Worm (Caenorhabditis elegans) whole organism, midembryonic: ENCODE measurements around the gene T28A11.18.

ENCODE experiments used
- flt-1 ChIP-seq: fragments of 200-800 bp; sonication (Bioruptor generic); IDR thresholded peaks from 2 replicates; pipeline ENCODE4 v1.3.6; 2022; ENCODE audit warnings: missing genetic modification characterization, missing compliant biosample characterization
- ref-1 ChIP-seq: fragments of 200-800 bp; sonication (Bioruptor generic); conservative IDR thresholded peaks from 2 replicates; pipeline ENCODE4 v1.3.6; 2022; ENCODE audit warnings: missing genetic modification reagents, missing genetic modification characterization, missing compliant biosample characterization
- tab-1 ChIP-seq: fragments of 200-800 bp; sonication (Bioruptor generic); IDR thresholded peaks from 2 replicates; pipeline ENCODE4 v1.3.6; 2022; ENCODE audit warnings: missing genetic modification characterization, missing compliant biosample characterization

DNA sequence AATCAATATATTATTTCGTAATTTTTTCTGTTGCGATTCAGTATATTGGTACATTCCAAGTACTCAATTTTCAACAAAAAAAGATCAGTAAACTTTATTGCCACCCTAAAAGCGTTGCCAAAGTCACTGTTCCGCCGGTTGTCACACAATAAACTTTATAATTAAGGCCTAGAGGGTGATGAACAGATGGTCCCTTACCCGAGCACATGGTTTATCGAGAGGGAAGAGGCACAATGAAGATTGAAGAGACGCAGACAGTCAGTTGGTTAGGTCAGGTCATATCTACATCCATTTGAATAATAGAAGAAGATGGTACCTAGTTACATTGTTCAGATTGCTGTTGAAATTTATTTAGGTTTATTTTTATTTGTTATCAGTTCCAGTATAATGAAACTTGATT, 11.0 kb downstream of the T28A11.18 start:
- TF ChIP-seq flt-1 (GFP tag; lab: Robert Waterston, UW) (no peak), ref-1 (no peak), tab-1 (GFP tag; lab: Robert Waterston, UW) (no peak)
